Worm (Caenorhabditis elegans) whole organism, L4 larva: ENCODE measurements around the gene R166.3.

Experiments
- Y75B8A.6 ChIP-seq: fragments of 200-800 bp; sonication (Bioruptor generic); IDR thresholded peaks from 2 replicates; pipeline ENCODE4 v1.3.6; 2022; ENCODE audit warnings: missing genetic modification reagents, missing genetic modification characterization, missing compliant biosample characterization
- aha-1 ChIP-seq: fragments of 150-350 bp; peaks from one replicate; lab custom pipeline; 2014; ENCODE audit warnings: missing biosample characterization, missing genetic modification characterization
- aly-2 ChIP-seq: sonication (generic microtip); optimal IDR thresholded peaks from 2 replicates; lab custom pipeline; 2018; ENCODE audit warnings: missing biosample characterization, missing genetic modification characterization
- ama-1 ChIP-seq: fragments of 150-350 bp; optimal IDR thresholded peaks from 2 replicates; lab custom pipeline; 2014; ENCODE audit warnings: inconsistent platforms, mixed read lengths
- ceh-44 ChIP-seq: fragments of 200-800 bp; sonication (Bioruptor generic); IDR thresholded peaks from 2 replicates; pipeline ENCODE4 v1.3.6; 2022; ENCODE audit warnings: missing genetic modification reagents, missing genetic modification characterization, missing compliant biosample characterization
- cey-2 ChIP-seq: sonication (generic microtip); optimal IDR thresholded peaks from 3 replicates; lab custom pipeline; 2017; ENCODE audit warnings: missing genetic modification characterization, mild to moderate bottlenecking, missing compliant biosample characterization, antibody characterized with exemption, borderline replicate concordance; ENCODE audit not compliant: insufficient read depth
- dmd-6 ChIP-seq: fragments of 200-800 bp; sonication (Bioruptor generic); IDR thresholded peaks from 2 replicates; pipeline ENCODE4 v1.3.6; 2022; ENCODE audit warnings: missing genetic modification reagents, missing genetic modification characterization, missing compliant biosample characterization
- duxl-1 ChIP-seq: sonication (generic microtip); optimal IDR thresholded peaks from 2 replicates; lab custom pipeline; 2016; ENCODE audit warnings: mild to moderate bottlenecking, missing genetic modification characterization, moderate library complexity, missing compliant biosample characterization; ENCODE audit not compliant: poor library complexity
- egl-27 ChIP-seq: sonication (generic microtip); optimal IDR thresholded peaks from 3 replicates; lab custom pipeline; 2017; ENCODE audit warnings: missing biosample characterization, missing genetic modification reagents, missing genetic modification characterization
- hlh-30 ChIP-seq: sonication (generic microtip); optimal IDR thresholded peaks from 2 replicates; lab custom pipeline; 2017; ENCODE audit warnings: antibody characterized with exemption, mild to moderate bottlenecking, missing genetic modification characterization, missing compliant biosample characterization; ENCODE audit not compliant: insufficient read depth
- lin-15B ChIP-seq: fragments of 150-350 bp; sonication (generic microtip); optimal IDR thresholded peaks from 3 replicates; lab custom pipeline; 2014; ENCODE audit warnings: missing biosample characterization, missing genetic modification characterization
- lin-29 ChIP-seq: fragments of 200-800 bp; sonication (Bioruptor generic); IDR thresholded peaks from 2 replicates; pipeline ENCODE4 v1.3.6; 2022; ENCODE audit warnings: missing genetic modification reagents, missing genetic modification characterization, missing compliant biosample characterization
- lsy-2 ChIP-seq, 2 experiments: fragments of 150-350 bp in 1 of 2; sonication (generic microtip) in 1 of 2; optimal IDR thresholded peaks; 2 replicates each; lab custom pipeline; 2014 to 2017; ENCODE audit warnings: missing biosample characterization in 2 of 2, missing genetic modification characterization in 2 of 2
- madf-5 ChIP-seq, 2 experiments: fragments of 200-800 bp; sonication (Bioruptor generic); IDR thresholded peaks; 2 replicates each; pipeline ENCODE4 v1.3.6; 2022; ENCODE audit warnings: missing compliant biosample characterization in 2 of 2, missing genetic modification characterization in 2 of 2
- madf-9 ChIP-seq: fragments of 200-800 bp; sonication (Bioruptor generic); conservative IDR thresholded peaks from 2 replicates; pipeline ENCODE4 v1.3.6; 2022; ENCODE audit warnings: missing genetic modification reagents, missing genetic modification characterization, missing compliant biosample characterization
- mep-1 ChIP-seq: fragments of 150-350 bp; sonication (generic microtip); optimal IDR thresholded peaks from 3 replicates; lab custom pipeline; 2014; ENCODE audit warnings: missing biosample characterization, missing genetic modification characterization
- mes-2 ChIP-seq: sonication (generic microtip); optimal IDR thresholded peaks from 2 replicates; lab custom pipeline; 2016; ENCODE audit warnings: missing genotype, mild to moderate bottlenecking, missing genetic modification characterization, missing compliant biosample characterization; ENCODE audit not compliant: poor library complexity, severe bottlenecking
- mxl-3 ChIP-seq: fragments of 200-800 bp; sonication (Bioruptor generic); optimal IDR thresholded peaks from 2 replicates; lab custom pipeline; 2018; ENCODE audit warnings: mild to moderate bottlenecking, missing genetic modification characterization, missing compliant biosample characterization
- nhr-102 ChIP-seq: sonication (generic microtip); optimal IDR thresholded peaks from 2 replicates; lab custom pipeline; 2016; ENCODE audit warnings: mild to moderate bottlenecking, missing genetic modification characterization, moderate library complexity, missing compliant biosample characterization
- nhr-11 ChIP-seq: fragments of 150-350 bp; optimal IDR thresholded peaks from 2 replicates; lab custom pipeline; 2014; ENCODE audit warnings: missing biosample characterization, missing genetic modification characterization
- nhr-25 ChIP-seq: sonication (generic microtip); optimal IDR thresholded peaks from 2 replicates; lab custom pipeline; 2017; ENCODE audit warnings: missing genetic modification characterization, mild to moderate bottlenecking, missing compliant biosample characterization, antibody characterized with exemption, moderate library complexity, borderline replicate concordance; ENCODE audit not compliant: insufficient read depth
- nhr-28 ChIP-seq: fragments of 150-350 bp; optimal IDR thresholded peaks from 2 replicates; lab custom pipeline; 2014; ENCODE audit warnings: missing biosample characterization, missing genetic modification characterization
- nhr-76 ChIP-seq: fragments of 150-350 bp; optimal IDR thresholded peaks from 2 replicates; lab custom pipeline; 2014; ENCODE audit warnings: missing biosample characterization, missing genetic modification characterization
- nhr-77 ChIP-seq: fragments of 150-350 bp; optimal IDR thresholded peaks from 2 replicates; lab custom pipeline; 2014; ENCODE audit warnings: missing biosample characterization, missing genetic modification characterization
- pqm-1 ChIP-seq: sonication (generic microtip); optimal IDR thresholded peaks from 2 replicates; lab custom pipeline; 2017; ENCODE audit warnings: missing biosample characterization, missing genetic modification characterization
- saeg-2 ChIP-seq: fragments of 200-800 bp; sonication (Bioruptor generic); IDR thresholded peaks from 2 replicates; pipeline ENCODE4 v1.3.6; 2022; ENCODE audit warnings: missing genetic modification reagents, missing genetic modification characterization, missing compliant biosample characterization
- skn-1 ChIP-seq: fragments of 150-350 bp; optimal IDR thresholded peaks from 2 replicates; lab custom pipeline; 2014; ENCODE audit warnings: missing biosample characterization, missing genetic modification characterization
- spr-1 ChIP-seq: sonication (generic microtip); optimal IDR thresholded peaks from 2 replicates; lab custom pipeline; 2016; ENCODE audit warnings: mild to moderate bottlenecking, missing genetic modification characterization, missing compliant biosample characterization
- tra-1 ChIP-seq: fragments of 200-800 bp; sonication (Bioruptor generic); IDR thresholded peaks from 2 replicates; pipeline ENCODE4 v1.3.6; 2022; ENCODE audit warnings: missing genetic modification reagents, missing genetic modification characterization, missing compliant biosample characterization
- unc-62 ChIP-seq, 3 experiments: fragments of 150-350 bp in 1 of 3; sonication (generic microtip); optimal IDR thresholded peaks in 2 of 3; peaks in 1 of 3; 1 replicate in 1 of 3; 2 replicates in 2 of 3; lab custom pipeline; 2014 to 2017; ENCODE audit warnings: missing biosample characterization in 3 of 3, missing genetic modification characterization in 3 of 3, missing genetic modification reagents in 3 of 3, missing genotype in 1 of 3
- zag-1 ChIP-seq: fragments of 150-350 bp; optimal IDR thresholded peaks from 2 replicates; lab custom pipeline; 2014; ENCODE audit warnings: missing biosample characterization, missing genetic modification characterization
- zfp-3 ChIP-seq: fragments of 200-800 bp; sonication (Bioruptor generic); conservative IDR thresholded peaks from 2 replicates; pipeline ENCODE4 v1.3.6; 2022; ENCODE audit warnings: missing genetic modification reagents, missing genetic modification characterization, missing compliant biosample characterization
- zip-2 ChIP-seq: fragments of 150-350 bp; optimal IDR thresholded peaks from 2 replicates; lab custom pipeline; 2014; ENCODE audit warnings: missing biosample characterization, missing genetic modification characterization
- ztf-11 ChIP-seq: fragments of 150-350 bp; optimal IDR thresholded peaks from 2 replicates; lab custom pipeline; 2014; ENCODE audit warnings: missing biosample characterization, missing genetic modification characterization

R166.3 gene

ce11 chrII:10510242-10510641, 28.9 kb downstream of the R166.3 start, which contains the start of gene F59B10.3:
Gene F59B10.3, plus strand, starts transcription at chrII:10510542.
- TF ChIP-seq zag-1 (tag; lab: Kevin White, UChicago), result no peak
- TF ChIP-seq madf-9 (GFP tag; lab: Robert Waterston, UW), result 0 out of 2 replicates have a peak, but pooled peaks have one; percentile 27
- no peak for TF ChIP-seq duxl-1 (tag; lab: Kevin White, UChicago)
- TF ChIP-seq spr-1 (tag; lab: Kevin White, UChicago), result no peak
- TF ChIP-seq aly-2 (tag; lab: Kevin White, UChicago), result no peak
- no peak for TF ChIP-seq ceh-44 (GFP tag; lab: Robert Waterston, UW)
- no peak for TF ChIP-seq saeg-2 (GFP tag; lab: Robert Waterston, UW)
- no peak for TF ChIP-seq mes-2 (tag; lab: Kevin White, UChicago)

ce11 chrII:10509746-10510145, 29.4 kb downstream of the R166.3 start, which contains the start of gene F59B10.2:
Gene F59B10.2, minus strand, starts transcription at chrII:10509846.
- no peak for TF ChIP-seq ztf-11
- no peak for TF ChIP-seq lin-15B
- no peak for TF ChIP-seq egl-27 (tag; lab: Kevin White, UChicago)
- no peak for TF ChIP-seq lin-29 (GFP tag; lab: Robert Waterston, UW)
- no peak for TF ChIP-seq tra-1 (GFP tag; lab: Robert Waterston, UW)
- no peak for TF ChIP-seq skn-1 (tag; lab: Kevin White, UChicago)
- TF ChIP-seq nhr-102 (tag; lab: Kevin White, UChicago), result no peak
- no peak for TF ChIP-seq mxl-3 (GFP tag; lab: Kevin White, UChicago)
- no peak for TF ChIP-seq zip-2 (tag; lab: Kevin White, UChicago)
- TF ChIP-seq pqm-1 (tag; lab: Kevin White, UChicago), result no peak
- TF ChIP-seq Y75B8A.6, result no peak
- TF ChIP-seq madf-5 (GFP tag; IDR thresholded peaks at IDR 0.05; lab: Robert Waterston, UW), result no peak
- TF ChIP-seq zfp-3 (GFP tag; lab: Robert Waterston, UW), result no peak
- no peak for TF ChIP-seq mep-1 (tag; lab: Kevin White, UChicago)
- no peak for TF ChIP-seq nhr-77 (tag; lab: Kevin White, UChicago)
- TF ChIP-seq lsy-2 (tag; optimal IDR thresholded peaks at IDR 0.05; lab: Kevin White, UChicago), result no peak
- no peak for TF ChIP-seq nhr-76
- no peak for TF ChIP-seq unc-62 (GFP tag; optimal IDR thresholded peaks at IDR 0.05 in 1 of 2; lab: Kevin White, UChicago)
- TF ChIP-seq unc-62 (tag; optimal IDR thresholded peaks at IDR 0.05; lab: Kevin White, UChicago), result no peak
- no peak for TF ChIP-seq cey-2 (tag; lab: Kevin White, UChicago)
- no peak for TF ChIP-seq nhr-11 (tag; lab: Kevin White, UChicago)

DNA sequence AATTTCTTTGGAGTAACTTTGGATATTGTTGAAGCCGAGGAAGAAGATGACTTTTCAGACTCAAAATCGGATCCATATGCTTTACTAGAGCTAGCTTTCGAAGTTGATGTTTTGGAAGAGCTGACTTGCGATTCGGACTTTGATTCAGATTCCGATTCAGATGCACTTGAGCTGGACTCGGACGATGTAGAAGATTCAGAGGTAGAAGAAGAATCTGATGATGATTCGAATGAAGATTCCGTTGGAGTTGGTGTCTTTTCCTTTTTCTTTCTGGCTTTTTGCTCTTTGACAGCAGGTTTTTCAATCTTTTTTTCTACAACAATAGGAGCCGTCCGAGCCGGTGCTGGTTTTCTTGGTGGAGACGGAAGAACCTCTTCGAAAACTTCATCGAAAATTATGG, 31.2 kb downstream of the R166.3 start:
- no peak for TF ChIP-seq hlh-30 (tag; lab: Kevin White, UChicago)
- no peak for TF ChIP-seq dmd-6 (GFP tag; lab: Robert Waterston, UW)
- peak in 1 of 2 experiments; percentile 90 for TF ChIP-seq unc-62 (GFP tag; optimal IDR thresholded peaks at IDR 0.05 in 1 of 2; lab: Kevin White, UChicago)
- TF ChIP-seq unc-62 (tag; optimal IDR thresholded peaks at IDR 0.05; lab: Kevin White, UChicago), result no peak
- TF ChIP-seq aha-1 (tag; lab: Kevin White, UChicago), result peak; percentile 5

DNA sequence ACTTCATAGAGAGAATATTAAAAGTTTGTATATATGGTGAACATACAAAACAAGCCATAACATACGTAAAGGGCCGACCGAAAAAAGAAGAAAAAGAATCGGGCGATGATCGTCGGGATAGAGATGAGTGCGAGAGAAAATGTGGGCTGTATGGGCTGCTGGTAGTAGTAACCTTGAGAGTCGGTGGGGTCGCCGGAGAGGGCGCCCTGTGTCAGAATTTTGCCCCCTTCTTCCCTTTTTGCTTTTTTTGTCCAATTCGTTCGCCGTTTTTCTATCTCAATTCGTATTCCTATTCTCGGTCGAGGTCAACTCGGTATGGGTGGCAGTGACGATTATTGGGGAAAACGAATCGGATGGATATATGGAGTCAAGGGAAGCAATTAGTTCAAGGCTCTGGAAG, 33.2 kb downstream of the R166.3 start:
- TF ChIP-seq unc-62 (GFP tag; optimal IDR thresholded peaks at IDR 0.05 in 1 of 2; lab: Kevin White, UChicago) (peak in 1 of 2 experiments; percentile 81), unc-62 (tag; optimal IDR thresholded peaks at IDR 0.05; lab: Kevin White, UChicago) (no peak), nhr-28 (tag; lab: Kevin White, UChicago) (peak; percentile 13), ama-1 (lab: Kevin White, UChicago) (no peak), nhr-25 (tag; lab: Kevin White, UChicago) (peak; percentile 71)
